Worm (Caenorhabditis elegans): Measurements from ENCODE around the gene egl-45.

DNA sequence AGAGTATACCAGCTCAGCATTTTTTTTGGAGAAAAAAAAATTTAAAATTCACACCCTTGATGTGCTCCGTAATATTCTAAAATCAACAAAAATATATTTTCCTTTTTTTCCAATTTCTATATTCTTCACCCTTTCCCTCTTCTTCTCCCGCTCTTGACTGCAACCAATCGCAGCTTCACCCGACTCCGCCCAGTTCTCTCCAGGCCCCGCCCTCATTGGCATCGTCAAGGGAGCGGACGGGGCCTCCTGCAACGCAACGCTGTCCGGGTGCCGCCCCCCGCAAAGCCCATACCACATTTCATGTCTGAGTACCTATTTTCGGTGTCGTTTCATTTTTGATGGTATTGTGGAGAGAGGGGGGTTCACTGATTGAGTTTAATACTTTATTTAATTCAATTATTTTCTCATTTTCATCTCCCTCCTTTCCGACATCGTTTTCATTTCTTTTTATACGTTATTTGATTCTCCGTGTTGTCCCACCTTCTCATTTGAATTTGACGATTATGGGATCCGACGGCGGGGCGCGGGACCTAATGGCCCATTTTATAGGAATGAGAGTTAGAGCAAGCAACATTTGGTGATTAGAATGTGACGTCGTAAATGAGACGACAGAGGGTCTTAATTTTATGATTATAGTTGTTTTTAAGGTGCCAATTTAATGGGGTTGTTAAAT, 16.1 kb downstream of the egl-45 start:
- TF ChIP-seq lin-39 (tag; optimal IDR thresholded peaks at IDR 0.05): no peak
- no peak for TF ChIP-seq ama-1 (optimal IDR thresholded peaks at IDR 0.05)
- TF ChIP-seq ztf-11 (tag; optimal IDR thresholded peaks at IDR 0.05): no peak
- TF ChIP-seq daf-12 (tag; optimal IDR thresholded peaks at IDR 0.05): no peak
- TF ChIP-seq nhr-28 (tag; optimal IDR thresholded peaks at IDR 0.05): no peak
- TF ChIP-seq egl-27 (tag; optimal IDR thresholded peaks at IDR 0.05): no peak
- no peak for TF ChIP-seq nhr-67 (tag; optimal IDR thresholded peaks at IDR 0.05)
- TF ChIP-seq R02D3.7 (tag; optimal IDR thresholded peaks at IDR 0.05): no peak
- no peak for TF ChIP-seq lin-15B (tag; optimal IDR thresholded peaks at IDR 0.05)
- TF ChIP-seq ztf-4 (tag; optimal IDR thresholded peaks at IDR 0.05): no peak

All from whole organism, L3 larva.